Fruit fly (Drosophila melanogaster) whole organism, pupa: ENCODE results near the gene ZnT63C.
A peak's percentile ranks its signal among the peaks of the same experiment; 100 is the strongest.

Source experiments
- CG10348 ChIP-seq: fragments of 200-800 bp; sonication (Bioruptor generic); IDR thresholded peaks from 2 replicates; pipeline ENCODE4 v1.3.6; 2022; ENCODE audit warnings: missing biosample characterization, missing genetic modification characterization
- CG12605 ChIP-seq: fragments of 200-800 bp; sonication (Bioruptor generic); IDR thresholded peaks from 2 replicates; pipeline ENCODE4 v1.3.6; 2022; ENCODE audit warnings: missing biosample characterization, missing genetic modification characterization
- CG13204 ChIP-seq: fragments of 200-800 bp; sonication (Bioruptor generic); optimal IDR thresholded peaks from 2 replicates; lab custom pipeline; 2018; ENCODE audit warnings: missing biosample characterization, mild to moderate bottlenecking, missing genetic modification characterization, moderate library complexity
- CG14655 ChIP-seq: fragments of 200-800 bp; sonication (Bioruptor generic); optimal IDR thresholded peaks from 3 replicates; lab custom pipeline; 2017; ENCODE audit warnings: mild to moderate bottlenecking, missing biosample characterization, missing genetic modification reagents, missing genetic modification characterization
- CG15710 ChIP-seq: fragments of 200-800 bp; sonication (Bioruptor generic); optimal IDR thresholded peaks from 2 replicates; lab custom pipeline; 2018; ENCODE audit warnings: missing biosample characterization, mild to moderate bottlenecking, missing genetic modification characterization, moderate library complexity
- CG17806 ChIP-seq: fragments of 200-800 bp; sonication (Bioruptor generic); optimal IDR thresholded peaks from 2 replicates; lab custom pipeline; 2018; ENCODE audit warnings: missing biosample characterization, mild to moderate bottlenecking, missing genetic modification characterization, moderate library complexity
- CG32121 ChIP-seq: fragments of 200-800 bp; sonication (Bioruptor generic); IDR thresholded peaks from 2 replicates; pipeline ENCODE4 v1.3.6; 2022; ENCODE audit warnings: missing biosample characterization, missing genetic modification characterization
- CG34367 ChIP-seq: fragments of 200-800 bp; sonication (Bioruptor generic); optimal IDR thresholded peaks from 2 replicates; lab custom pipeline; 2018; ENCODE audit warnings: missing biosample characterization, mild to moderate bottlenecking, missing genetic modification characterization
- CG4496 ChIP-seq: fragments of 200-800 bp; sonication (Bioruptor generic); IDR thresholded peaks from 3 replicates; pipeline ENCODE4 v1.3.6; 2022; ENCODE audit warnings: missing biosample characterization, missing genetic modification characterization
- CG8159 ChIP-seq: fragments of 200-800 bp; sonication (Bioruptor generic); optimal IDR thresholded peaks from 3 replicates; lab custom pipeline; 2018; ENCODE audit warnings: missing biosample characterization, mild to moderate bottlenecking, missing genetic modification characterization, moderate library complexity
- CG8301 ChIP-seq: fragments of 200-800 bp; sonication (Bioruptor generic); optimal IDR thresholded peaks from 2 replicates; lab custom pipeline; 2018; ENCODE audit warnings: missing biosample characterization, mild to moderate bottlenecking, missing genetic modification characterization
- CG9948 ChIP-seq: fragments of 200-800 bp; sonication (Bioruptor generic); optimal IDR thresholded peaks from 2 replicates; lab custom pipeline; 2018; ENCODE audit warnings: missing biosample characterization, mild to moderate bottlenecking, missing genetic modification characterization, moderate library complexity
- D1 ChIP-seq: fragments of 200-800 bp; sonication (Bioruptor generic); optimal IDR thresholded peaks from 2 replicates; lab custom pipeline; 2018; ENCODE audit warnings: missing biosample characterization, mild to moderate bottlenecking, missing genetic modification characterization, moderate library complexity
- EcR ChIP-seq: fragments of 200-800 bp; sonication (Bioruptor generic); optimal IDR thresholded peaks from 3 replicates; lab custom pipeline; 2019; ENCODE audit warnings: missing biosample characterization, missing genetic modification characterization, mild to moderate bottlenecking, moderate library complexity, missing genetic modification reagents
- Ets98B ChIP-seq: fragments of 200-800 bp; sonication (Bioruptor generic); IDR thresholded peaks from 2 replicates; pipeline ENCODE4 v1.3.6; 2022; ENCODE audit warnings: missing biosample characterization, missing genetic modification characterization
- Pif1A ChIP-seq: fragments of 200-800 bp; sonication (Bioruptor generic); optimal IDR thresholded peaks from 3 replicates; lab custom pipeline; 2016; ENCODE audit warnings: missing biosample characterization, missing genetic modification characterization
- Pif1B ChIP-seq: fragments of 200-800 bp; sonication (Bioruptor generic); optimal IDR thresholded peaks from 3 replicates; lab custom pipeline; 2016; ENCODE audit warnings: missing biosample characterization, missing genetic modification characterization
- Snoo ChIP-seq: fragments of 200-800 bp; sonication (Bioruptor generic); optimal IDR thresholded peaks from 3 replicates; lab custom pipeline; 2017; ENCODE audit warnings: missing biosample characterization, mild to moderate bottlenecking, missing genetic modification characterization, inconsistent platforms
- fd96Ca ChIP-seq: fragments of 200-800 bp; sonication (Bioruptor generic); IDR thresholded peaks from 3 replicates; pipeline ENCODE4 v1.3.6; 2022; ENCODE audit warnings: missing biosample characterization, missing genetic modification characterization
- gl ChIP-seq: fragments of 200-800 bp; sonication (Bioruptor generic); optimal IDR thresholded peaks from 2 replicates; lab custom pipeline; 2018; ENCODE audit warnings: missing biosample characterization, mild to moderate bottlenecking, missing genetic modification characterization
- rn ChIP-seq: fragments of 200-800 bp; sonication (Bioruptor generic); IDR thresholded peaks from 2 replicates; pipeline ENCODE4 v1.3.6; 2022; ENCODE audit warnings: missing biosample characterization, missing genetic modification characterization

The ZnT63C gene

DNA sequence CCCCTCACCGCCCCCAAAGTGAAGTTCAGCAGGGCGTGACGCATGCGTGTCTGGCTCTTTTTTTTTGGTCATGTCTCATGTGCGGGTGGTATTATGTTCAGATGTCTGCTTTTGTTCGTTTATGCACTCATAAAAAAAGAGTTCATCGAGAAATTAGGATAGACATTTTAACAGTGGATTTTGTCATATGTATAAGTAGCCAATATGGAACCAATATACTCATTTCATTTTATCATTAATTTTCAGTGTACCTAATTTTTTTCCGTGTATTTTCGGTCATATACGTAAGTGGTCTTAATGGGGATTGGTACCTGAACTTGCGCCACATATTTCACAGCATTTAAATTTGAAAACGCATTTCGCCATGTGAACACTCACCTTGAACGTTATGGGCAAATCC, 3.2 kb upstream of the ZnT63C start:
- TF ChIP-seq CG4496 (GFP tag; lab: Robert Waterston, UW) = peak; percentile 32; the same call in 1 of the 3 replicates
- 0 out of 2 replicates have a peak, but pooled peaks have one; percentile 53 for TF ChIP-seq CG32121 (GFP tag; lab: Robert Waterston, UW)
- TF ChIP-seq CG9948 (tag; lab: Kevin White, UChicago) = no peak
- TF ChIP-seq CG14655 (GFP tag; lab: Kevin White, UChicago) = peak; percentile 24
- TF ChIP-seq CG13204 (GFP tag; lab: Kevin White, UChicago) = no peak
- TF ChIP-seq CG8159 = peak; percentile 17
- peak; percentile 32 for TF ChIP-seq CG8301 (tag; lab: Kevin White, UChicago)
- TF ChIP-seq CG17806 (tag; lab: Kevin White, UChicago) = no peak
- peak; percentile 63 for TF ChIP-seq Ets98B
- no peak for TF ChIP-seq CG12605 (GFP tag; lab: Robert Waterston, UW)
- peak; percentile 56 for TF ChIP-seq Pif1A (GFP tag; lab: Kevin White, UChicago)

DNA sequence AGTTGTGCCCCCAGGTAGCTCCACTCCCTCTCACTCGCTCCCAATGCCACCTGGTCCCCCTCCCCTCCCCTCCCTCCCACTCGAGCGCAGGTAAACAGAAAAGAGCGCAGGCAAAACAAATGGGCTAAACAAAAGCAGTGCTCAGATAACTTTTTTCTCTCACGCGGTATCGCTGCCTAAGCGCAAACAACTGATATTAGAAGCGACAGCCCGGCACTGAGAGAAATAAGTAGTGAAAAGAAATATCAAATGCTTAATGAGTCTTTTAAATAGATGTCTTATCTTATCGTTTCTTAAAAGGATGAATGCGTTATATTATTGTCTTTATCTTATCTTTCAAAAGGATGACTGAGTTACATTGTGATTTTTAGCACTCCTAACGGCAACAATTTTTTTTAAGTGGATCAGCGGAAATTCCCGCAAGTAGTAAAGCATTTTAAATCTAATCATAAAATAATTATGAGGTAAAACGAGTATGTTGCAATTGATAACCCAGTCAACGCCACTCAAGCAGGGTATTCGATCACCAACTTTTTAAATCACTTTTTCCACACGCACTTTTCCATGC, 2.3 kb upstream of the ZnT63C start:
- TF ChIP-seq CG8159 = peak; percentile 13
- TF ChIP-seq CG17806 (tag; lab: Kevin White, UChicago) = no peak
- TF ChIP-seq CG12605 (GFP tag; lab: Robert Waterston, UW) = peak; percentile 55
- TF ChIP-seq Ets98B = peak; percentile 76
- peak; percentile 46 for TF ChIP-seq Pif1A (GFP tag; lab: Kevin White, UChicago)
- TF ChIP-seq CG13204 (GFP tag; lab: Kevin White, UChicago) = no peak
- no peak for TF ChIP-seq CG15710 (tag; lab: Kevin White, UChicago)
- TF ChIP-seq CG32121 (GFP tag; lab: Robert Waterston, UW) = peak; percentile 72
- peak; percentile 62 for TF ChIP-seq CG14655 (GFP tag; lab: Kevin White, UChicago)
- peak; percentile 12 for TF ChIP-seq Pif1B (GFP tag; lab: Kevin White, UChicago)
- TF ChIP-seq CG4496 (GFP tag; lab: Robert Waterston, UW) = peak; percentile 54; the same call in 2 of the 3 replicates
- peak; percentile 59 for TF ChIP-seq CG8301 (tag; lab: Kevin White, UChicago)
- no peak for TF ChIP-seq CG9948 (tag; lab: Kevin White, UChicago)
- TF ChIP-seq fd96Ca (GFP tag; lab: Robert Waterston, UW) = peak; percentile 53; the same call in 1 of the 3 replicates
- peak; percentile 0 for TF ChIP-seq Snoo (tag; lab: Kevin White, UChicago)
- TF ChIP-seq, all 21 proteins: peak for 11

DNA sequence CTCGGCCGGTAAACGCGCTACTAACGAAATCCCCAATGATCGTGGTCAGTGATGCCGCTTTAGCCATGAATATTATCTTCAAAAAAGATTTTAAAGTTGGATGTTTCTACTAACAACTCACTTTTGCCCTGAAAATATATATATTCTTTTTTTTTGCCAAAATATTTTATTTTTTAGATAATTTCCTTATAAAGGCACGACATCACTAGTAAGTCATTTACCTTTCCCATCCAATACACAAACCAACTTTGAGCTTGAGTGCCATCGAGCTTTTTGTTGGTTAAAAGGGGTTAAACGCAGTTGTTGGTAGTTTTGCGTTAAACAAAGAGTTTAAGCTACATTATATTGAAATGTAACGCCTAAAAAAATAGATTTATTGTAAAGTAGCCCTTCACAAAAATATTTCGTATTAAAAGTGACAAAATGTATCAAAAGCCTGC, 401 bp upstream of the ZnT63C start, which contains the start of gene CG14968:
TSS of gene CG14968 (minus strand) at position 26 of the 440 bp plus-strand sequence.
- TF ChIP-seq gl (tag; lab: Kevin White, UChicago) (peak; percentile 80), CG32121 (GFP tag; lab: Robert Waterston, UW) (peak; percentile 95), Pif1A (GFP tag; lab: Kevin White, UChicago) (peak; percentile 95), Ets98B (peak; percentile 95), CG4496 (GFP tag; lab: Robert Waterston, UW) (peak; percentile 98), fd96Ca (GFP tag; lab: Robert Waterston, UW) (peak; percentile 94), D1 (tag; lab: Kevin White, UChicago) (peak; percentile 90), CG13204 (GFP tag; lab: Kevin White, UChicago) (peak; percentile 59), rn (GFP tag; lab: Robert Waterston, UW) (peak; percentile 91), CG15710 (tag; lab: Kevin White, UChicago) (peak; percentile 94), CG12605 (GFP tag; lab: Robert Waterston, UW) (peak; percentile 97), CG17806 (tag; lab: Kevin White, UChicago) (peak; percentile 94), EcR (GFP tag; lab: Kevin White, UChicago) (peak; percentile 98), CG8159 (peak; percentile 92), CG14655 (GFP tag; lab: Kevin White, UChicago) (peak; percentile 94), CG9948 (tag; lab: Kevin White, UChicago) (peak; percentile 91), CG34367 (peak; percentile 87), CG8301 (tag; lab: Kevin White, UChicago) (peak; percentile 92), CG10348 (GFP tag; lab: Robert Waterston, UW) (peak; percentile 68), Snoo (tag; lab: Kevin White, UChicago) (peak; percentile 97), Pif1B (GFP tag; lab: Kevin White, UChicago) (peak; percentile 96)

DNA sequence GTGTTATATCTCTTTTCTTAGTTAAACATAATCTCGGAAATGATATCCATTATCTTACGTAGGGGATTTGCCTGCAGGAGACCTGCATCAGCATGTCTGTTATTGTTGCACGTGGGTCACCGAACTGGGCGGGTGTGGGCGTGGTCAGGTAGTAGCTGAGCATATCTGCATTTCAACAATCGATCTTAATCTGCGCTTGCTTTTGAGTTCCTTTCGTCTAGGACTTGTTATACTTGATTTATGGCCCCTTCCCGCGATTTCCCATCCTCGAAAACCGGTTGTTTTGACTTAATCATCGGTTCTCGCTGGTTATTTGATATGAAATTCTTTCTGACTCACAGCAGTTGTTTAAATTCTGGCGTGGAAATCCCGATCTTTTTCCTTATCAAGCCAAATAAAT, 1.2 kb downstream of the ZnT63C start:
- TF ChIP-seq EcR (GFP tag; lab: Kevin White, UChicago) (peak; percentile 85), CG32121 (GFP tag; lab: Robert Waterston, UW) (no peak), rn (GFP tag; lab: Robert Waterston, UW) (no peak), CG12605 (GFP tag; lab: Robert Waterston, UW) (no peak), Pif1A (GFP tag; lab: Kevin White, UChicago) (no peak), Ets98B (no peak), fd96Ca (GFP tag; lab: Robert Waterston, UW) (no peak)

DNA sequence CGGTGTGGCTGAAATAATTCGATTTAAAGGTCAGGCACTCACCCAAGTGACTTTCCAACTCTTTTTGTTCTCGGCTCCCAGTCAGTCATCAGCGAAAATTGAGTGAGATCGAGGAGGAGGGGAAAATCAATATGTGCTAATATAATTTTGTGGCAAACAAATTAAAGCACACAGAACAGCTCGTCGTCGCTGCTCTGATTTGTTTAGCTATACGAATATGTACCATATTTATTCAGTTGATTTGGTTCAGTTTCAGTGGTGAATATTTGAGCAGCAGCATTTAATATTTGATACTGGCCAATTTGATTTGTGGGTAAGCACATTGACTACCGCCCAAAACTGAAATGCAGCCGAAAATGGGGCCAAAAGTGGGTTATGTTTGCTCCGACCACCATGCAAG, 1.9 kb downstream of the ZnT63C start:
- TF ChIP-seq CG34367 (no peak), CG9948 (tag; lab: Kevin White, UChicago) (no peak), CG17806 (tag; lab: Kevin White, UChicago) (no peak), CG4496 (GFP tag; lab: Robert Waterston, UW) (no peak), D1 (tag; lab: Kevin White, UChicago) (no peak)

DNA sequence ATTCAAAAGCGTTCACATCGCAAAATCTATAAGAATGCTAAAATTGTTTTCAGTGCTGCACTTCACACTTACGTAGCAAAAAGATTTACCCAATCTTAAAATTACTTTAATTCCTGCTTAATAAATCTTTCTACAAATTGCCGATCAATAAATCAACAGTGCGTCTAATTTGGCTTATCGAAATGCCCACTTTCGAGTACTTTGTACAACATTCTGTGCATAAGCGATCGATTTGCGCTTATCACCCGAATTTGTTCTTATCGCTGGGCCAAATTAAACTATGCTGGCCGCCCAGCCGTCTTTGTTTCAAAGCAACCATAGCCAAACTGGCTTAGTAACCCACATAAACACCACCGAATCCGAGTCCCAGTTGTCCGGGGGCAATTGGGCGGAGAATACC, 3.0 kb downstream of the ZnT63C start:
- TF ChIP-seq Pif1B (GFP tag; lab: Kevin White, UChicago) (no peak), CG17806 (tag; lab: Kevin White, UChicago) (no peak), CG13204 (GFP tag; lab: Kevin White, UChicago) (no peak), CG14655 (GFP tag; lab: Kevin White, UChicago) (no peak), Snoo (tag; lab: Kevin White, UChicago) (no peak), CG10348 (GFP tag; lab: Robert Waterston, UW) (no peak), CG9948 (tag; lab: Kevin White, UChicago) (no peak), CG34367 (no peak), rn (GFP tag; lab: Robert Waterston, UW) (no peak), fd96Ca (GFP tag; lab: Robert Waterston, UW) (no peak), CG12605 (GFP tag; lab: Robert Waterston, UW) (no peak), CG8159 (no peak), gl (tag; lab: Kevin White, UChicago) (no peak), CG32121 (GFP tag; lab: Robert Waterston, UW) (no peak), Ets98B (no peak), CG15710 (tag; lab: Kevin White, UChicago) (no peak), D1 (tag; lab: Kevin White, UChicago) (no peak)
